Fruit fly (Drosophila melanogaster): ENCODE results near the gene CG14441.

The CG14441 gene

DNA sequence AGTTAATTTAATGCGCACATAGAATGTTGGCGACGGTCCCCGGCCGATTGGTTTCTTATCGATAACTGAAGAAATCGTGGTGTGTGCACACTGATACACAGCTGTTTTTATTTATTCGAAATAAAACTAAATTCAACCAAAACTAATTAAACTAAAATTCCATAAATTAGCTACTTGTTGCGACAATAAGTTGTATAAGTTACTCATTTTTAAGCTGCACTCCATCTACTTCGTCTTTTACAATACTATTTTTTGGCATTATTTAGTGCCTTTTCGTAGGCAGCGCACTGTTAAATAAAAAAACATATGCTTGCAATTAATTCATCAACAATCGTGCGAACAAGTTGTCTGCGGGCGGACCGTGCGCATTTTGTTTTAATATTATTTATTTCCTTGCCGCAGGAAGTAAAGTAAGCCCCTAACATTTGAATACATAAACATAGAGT lies 37.9 kb upstream of the CG14441 start, which contains the start of the genes CG3224 and Ctr1A (continued):
- TF ChIP-seq CG11093 (GFP tag; IDR thresholded peaks at IDR 0.05) (no peak), unc-4 (GFP tag; IDR thresholded peaks at IDR 0.05; ENCODE audit: partially characterized antibody) (peak; percentile 54; the same call in 1 of the 2 replicates), CG2116 (GFP tag; optimal IDR thresholded peaks at IDR 0.05) (peak; percentile 55), CG17361 (GFP tag; IDR thresholded peaks at IDR 0.05) (peak; percentile 21; the same call in 1 of the 3 replicates), CG11560 (tag; IDR thresholded peaks at IDR 0.05) (no peak), psq (GFP tag; optimal IDR thresholded peaks at IDR 0.05) (no peak), Eip74EF (GFP tag; optimal IDR thresholded peaks at IDR 0.05) (peak in 1 of 2 experiments; percentile 14), CG11696 (GFP tag; IDR thresholded peaks at IDR 0.05) (no peak), Atf6 (GFP tag; IDR thresholded peaks at IDR 0.05) (no peak), abd-A (tag; optimal IDR thresholded peaks at IDR 0.05) (peak; percentile 62), Dek (tag; optimal IDR thresholded peaks at IDR 0.05) (no peak), CG10543 (GFP tag; optimal IDR thresholded peaks at IDR 0.05) (peak; percentile 7), CoRest (tag; optimal IDR thresholded peaks at IDR 0.05) (no peak), CG4360 (GFP tag; IDR thresholded peaks at IDR 0.05) (no peak), gt (GFP tag; IDR thresholded peaks at IDR 0.05) (no peak), HmgD (GFP tag; optimal IDR thresholded peaks at IDR 0.05) (no peak), danr (GFP tag; IDR thresholded peaks at IDR 0.05) (no peak), CG8765 (GFP tag; IDR thresholded peaks at IDR 0.05) (no peak), HmgZ (tag; optimal IDR thresholded peaks at IDR 0.05) (no peak), Dad (GFP tag; optimal IDR thresholded peaks at IDR 0.05) (no peak), fd64A (GFP tag; optimal IDR thresholded peaks at IDR 0.05) (no peak), nerfin-1 (tag; optimal IDR thresholded peaks at IDR 0.05) (no peak), CG10267 (tag; optimal IDR thresholded peaks at IDR 0.05) (peak; percentile 69), kni (GFP tag; optimal IDR thresholded peaks at IDR 0.05) (no peak), exex (tag; optimal IDR thresholded peaks at IDR 0.05) (peak; percentile 24), NK7.1 (GFP tag; optimal IDR thresholded peaks at IDR 0.05) (no peak), CG12769 (tag; optimal IDR thresholded peaks at IDR 0.05) (no peak), eve (GFP tag; optimal IDR thresholded peaks at IDR 0.05) (peak in 1 of 2 experiments; percentile 28), phol (tag; optimal IDR thresholded peaks at IDR 0.05) (no peak), CG3995 (GFP tag; optimal IDR thresholded peaks at IDR 0.05) (no peak), pho (GFP tag; optimal IDR thresholded peaks at IDR 0.05) (no peak), Mes4 (GFP tag; optimal IDR thresholded peaks at IDR 0.05) (no peak), CG34224 (GFP tag; IDR thresholded peaks at IDR 0.05; ENCODE audit: partially characterized antibody) (no peak), CG16815 (GFP tag; optimal IDR thresholded peaks at IDR 0.05) (no peak), bbx (GFP tag; IDR thresholded peaks at IDR 0.05; ENCODE audit: partially characterized antibody) (no peak), Xrp1 (GFP tag; IDR thresholded peaks at IDR 0.05) (no peak), CG33213 (GFP tag; optimal IDR thresholded peaks at IDR 0.05) (no peak), ash1 (GFP tag; optimal IDR thresholded peaks at IDR 0.05) (no peak), CG9932 (GFP tag; IDR thresholded peaks at IDR 0.05) (no peak), CG15514 (GFP tag; optimal IDR thresholded peaks at IDR 0.05) (peak; percentile 37), CG13296 (GFP tag; optimal IDR thresholded peaks at IDR 0.05) (no peak), CG7372 (GFP tag; IDR thresholded peaks at IDR 0.05) (no peak), nerfin-2 (GFP tag; IDR thresholded peaks at IDR 0.05; ENCODE audit: partially characterized antibody) (no peak), Med (GFP tag) (peak; percentile 74), HLHmδ (GFP tag; optimal IDR thresholded peaks at IDR 0.05) (no peak), sna (GFP tag; IDR thresholded peaks at IDR 0.05; ENCODE audit: partially characterized antibody) (peak; percentile 29; the same call in 1 of the 2 replicates), peb (GFP tag; IDR thresholded peaks at IDR 0.05) (no peak), CG14860 (GFP tag; IDR thresholded peaks at IDR 0.05; ENCODE audit: partially characterized antibody) (no peak), croc (GFP tag; conservative IDR thresholded peaks at IDR 0.05) (no peak), CG10366 (GFP tag; IDR thresholded peaks at IDR 0.05) (no peak), Bdp1 (GFP tag; optimal IDR thresholded peaks at IDR 0.05) (no peak)

All from whole organism, embryonic.